Worm (Caenorhabditis elegans) whole organism, late embryonic: ENCODE results near the gene lpd-7.

Source experiments
- F13H6.1 ChIP-seq: sonication (generic microtip); optimal IDR thresholded peaks from 2 replicates; lab custom pipeline; 2016; ENCODE audit warnings: missing genetic modification characterization, missing compliant biosample characterization
- K09A11.1 ChIP-seq: sonication (generic microtip); optimal IDR thresholded peaks from 2 replicates; lab custom pipeline; 2017; ENCODE audit warnings: antibody characterized with exemption, mild to moderate bottlenecking, missing genetic modification characterization, missing compliant biosample characterization; ENCODE audit not compliant: insufficient read depth
- Y22D7AL.16 ChIP-seq: sonication (generic microtip); optimal IDR thresholded peaks from 2 replicates; lab custom pipeline; 2016; ENCODE audit warnings: missing genetic modification characterization, missing compliant biosample characterization
- ama-1 ChIP-seq: fragments of 150-350 bp; optimal IDR thresholded peaks from 2 replicates; lab custom pipeline; 2014
- ceh-19 ChIP-seq: fragments of 200-800 bp; sonication (Bioruptor generic); optimal IDR thresholded peaks from 2 replicates; lab custom pipeline; 2018; ENCODE audit warnings: mild to moderate bottlenecking, missing genetic modification characterization, missing compliant biosample characterization
- ceh-2 ChIP-seq: sonication (generic microtip); optimal IDR thresholded peaks from 2 replicates; lab custom pipeline; 2016; ENCODE audit warnings: missing genotype, missing genetic modification characterization, missing compliant biosample characterization
- ceh-22 ChIP-seq: sonication (generic microtip); optimal IDR thresholded peaks from 2 replicates; lab custom pipeline; 2017; ENCODE audit warnings: missing biosample characterization, missing genetic modification characterization
- ceh-30 ChIP-seq: fragments of 150-350 bp; optimal IDR thresholded peaks from 2 replicates; lab custom pipeline; 2014; ENCODE audit warnings: missing biosample characterization, missing genetic modification characterization
- ceh-31 ChIP-seq: sonication (generic microtip); optimal IDR thresholded peaks from 2 replicates; lab custom pipeline; 2016; ENCODE audit warnings: missing genetic modification characterization, missing compliant biosample characterization
- ceh-45 ChIP-seq: fragments of 200-800 bp; sonication (Bioruptor generic); IDR thresholded peaks from 2 replicates; pipeline ENCODE4 v1.3.6; 2022; ENCODE audit warnings: missing genetic modification reagents, missing genetic modification characterization, missing compliant biosample characterization
- ceh-48 ChIP-seq: sonication (generic microtip); optimal IDR thresholded peaks from 2 replicates; lab custom pipeline; 2016; ENCODE audit warnings: missing genetic modification characterization, inconsistent platforms, missing compliant biosample characterization
- ceh-6 ChIP-seq: fragments of 200-800 bp; sonication (Bioruptor generic); optimal IDR thresholded peaks from 2 replicates; lab custom pipeline; 2018; ENCODE audit warnings: mild to moderate bottlenecking, missing genetic modification characterization, missing compliant biosample characterization
- ceh-9 ChIP-seq: sonication (generic microtip); optimal IDR thresholded peaks from 2 replicates; lab custom pipeline; 2016; ENCODE audit warnings: mild to moderate bottlenecking, missing genetic modification characterization, inconsistent platforms, missing compliant biosample characterization
- che-1 ChIP-seq: sonication (generic microtip); optimal IDR thresholded peaks from 2 replicates; lab custom pipeline; 2016; ENCODE audit warnings: mild to moderate bottlenecking, missing genetic modification characterization, missing compliant biosample characterization
- dmd-4 ChIP-seq: sonication (generic microtip); optimal IDR thresholded peaks from 2 replicates; lab custom pipeline; 2016; ENCODE audit warnings: borderline replicate concordance, missing genetic modification characterization, missing compliant biosample characterization
- elt-2 ChIP-seq: sonication (generic microtip); optimal IDR thresholded peaks from 2 replicates; lab custom pipeline; 2016; ENCODE audit warnings: missing genetic modification reagents, missing genetic modification characterization, missing compliant biosample characterization
- ets-4 ChIP-seq: sonication (generic microtip); optimal IDR thresholded peaks from 2 replicates; lab custom pipeline; 2016; ENCODE audit warnings: missing genetic modification characterization, missing compliant biosample characterization
- eyg-1 ChIP-seq: sonication (generic microtip); optimal IDR thresholded peaks from 2 replicates; lab custom pipeline; 2016; ENCODE audit warnings: missing genotype, missing genetic modification characterization, missing compliant biosample characterization
- hlh-15 ChIP-seq: sonication (generic microtip); optimal IDR thresholded peaks from 2 replicates; lab custom pipeline; 2016; ENCODE audit warnings: missing genetic modification characterization, missing compliant biosample characterization
- hlh-30 ChIP-seq: sonication (generic microtip); optimal IDR thresholded peaks from 2 replicates; lab custom pipeline; 2017; ENCODE audit warnings: antibody characterized with exemption, missing genetic modification characterization, missing compliant biosample characterization; ENCODE audit not compliant: insufficient read depth
- hlh-6 ChIP-seq: sonication (generic microtip); optimal IDR thresholded peaks from 2 replicates; lab custom pipeline; 2016; ENCODE audit warnings: missing genotype, missing genetic modification characterization, missing compliant biosample characterization
- lin-11 ChIP-seq: fragments of 200-800 bp; sonication (Bioruptor generic); optimal IDR thresholded peaks from 2 replicates; lab custom pipeline; 2018; ENCODE audit warnings: mild to moderate bottlenecking, missing genetic modification characterization, missing compliant biosample characterization
- mec-3 ChIP-seq: sonication (generic microtip); optimal IDR thresholded peaks from 2 replicates; lab custom pipeline; 2016; ENCODE audit warnings: borderline replicate concordance, missing genetic modification characterization, missing compliant biosample characterization
- nfya-1 ChIP-seq: sonication (generic microtip); optimal IDR thresholded peaks from 2 replicates; lab custom pipeline; 2017; ENCODE audit warnings: missing genetic modification characterization, mild to moderate bottlenecking, missing compliant biosample characterization, antibody characterized with exemption, moderate library complexity
- nhr-11 ChIP-seq: fragments of 150-350 bp; optimal IDR thresholded peaks from 2 replicates; lab custom pipeline; 2014; ENCODE audit warnings: missing biosample characterization, missing genetic modification characterization
- nhr-232 ChIP-seq: sonication (generic microtip); optimal IDR thresholded peaks from 2 replicates; lab custom pipeline; 2016; ENCODE audit warnings: missing genetic modification characterization, missing compliant biosample characterization
- npax-4 ChIP-seq: sonication (generic microtip); optimal IDR thresholded peaks from 2 replicates; lab custom pipeline; 2016; ENCODE audit warnings: missing genetic modification characterization, missing compliant biosample characterization
- pat-9 ChIP-seq: fragments of 200-800 bp; sonication (Bioruptor generic); optimal IDR thresholded peaks from 2 replicates; lab custom pipeline; 2018; ENCODE audit warnings: mild to moderate bottlenecking, missing genetic modification characterization, moderate library complexity, missing compliant biosample characterization
- pqm-1 ChIP-seq: sonication (generic microtip); optimal IDR thresholded peaks from 2 replicates; lab custom pipeline; 2016; ENCODE audit warnings: missing genetic modification characterization, missing compliant biosample characterization
- pros-1 ChIP-seq: fragments of 150-350 bp; optimal IDR thresholded peaks from 2 replicates; lab custom pipeline; 2014; ENCODE audit warnings: missing biosample characterization, missing genetic modification reagents, missing genetic modification characterization
- sdc-2 ChIP-seq: sonication (generic microtip); optimal IDR thresholded peaks from 2 replicates; lab custom pipeline; 2016; ENCODE audit warnings: missing genotype, missing genetic modification characterization, missing compliant biosample characterization
- sox-2 ChIP-seq: fragments of 200-800 bp; sonication (Bioruptor generic); IDR thresholded peaks from 2 replicates; pipeline ENCODE4 v1.3.6; 2022; ENCODE audit warnings: missing genetic modification reagents, missing genetic modification characterization, missing compliant biosample characterization
- syd-9 ChIP-seq: sonication (generic microtip); optimal IDR thresholded peaks from 2 replicates; lab custom pipeline; 2016; ENCODE audit warnings: mild to moderate bottlenecking, missing genetic modification characterization, moderate library complexity, missing compliant biosample characterization
- unc-3 ChIP-seq, 2 experiments: fragments of 200-800 bp in 1 of 2; sonication (Bioruptor generic) in 1 of 2; sonication (generic microtip) in 1 of 2; conservative IDR thresholded peaks in 1 of 2; optimal IDR thresholded peaks in 1 of 2; 2 replicates each; pipeline versions ENCODE4 v1.3.6 to Lab custom; 2016 to 2022; ENCODE audit warnings: missing compliant biosample characterization in 2 of 2, missing genetic modification characterization in 2 of 2, missing genetic modification reagents in 1 of 2
- ztf-16 ChIP-seq: sonication (generic microtip); optimal IDR thresholded peaks from 2 replicates; lab custom pipeline; 2017; ENCODE audit warnings: missing genetic modification characterization, missing compliant biosample characterization

lpd-7 gene

DNA sequence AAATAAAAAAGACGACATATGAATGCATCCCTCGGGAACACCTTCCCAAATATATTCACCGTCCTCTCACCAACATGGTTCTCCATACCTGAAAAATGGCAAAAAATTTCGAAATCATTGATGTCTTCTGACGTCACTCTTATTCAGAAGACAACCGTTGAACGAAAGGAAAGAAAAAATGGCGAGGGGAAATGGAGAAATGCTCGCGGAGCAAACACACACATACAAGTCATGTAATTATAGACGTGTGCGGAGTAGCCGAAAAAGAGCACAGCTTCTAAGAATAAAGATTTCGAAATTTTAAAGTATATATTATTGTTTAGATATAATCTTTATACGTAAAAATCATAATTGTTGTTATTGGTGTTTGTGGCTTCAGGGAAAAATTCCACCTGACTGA is 6.2 kb downstream of the lpd-7 start, which contains the start of gene mfsd-6:
Gene mfsd-6 (minus strand): TSS at position 88 of the 400 bp plus-strand sequence.
- no peak for TF ChIP-seq hlh-30
- TF ChIP-seq sox-2 (GFP tag; lab: Robert Waterston, UW): no peak
- TF ChIP-seq ceh-6 (GFP tag; lab: Kevin White, UChicago): no peak
- no peak for TF ChIP-seq syd-9 (tag; lab: Kevin White, UChicago)
- no peak for TF ChIP-seq ceh-9 (tag; lab: Kevin White, UChicago)
- TF ChIP-seq eyg-1 (tag; lab: Kevin White, UChicago): no peak

DNA sequence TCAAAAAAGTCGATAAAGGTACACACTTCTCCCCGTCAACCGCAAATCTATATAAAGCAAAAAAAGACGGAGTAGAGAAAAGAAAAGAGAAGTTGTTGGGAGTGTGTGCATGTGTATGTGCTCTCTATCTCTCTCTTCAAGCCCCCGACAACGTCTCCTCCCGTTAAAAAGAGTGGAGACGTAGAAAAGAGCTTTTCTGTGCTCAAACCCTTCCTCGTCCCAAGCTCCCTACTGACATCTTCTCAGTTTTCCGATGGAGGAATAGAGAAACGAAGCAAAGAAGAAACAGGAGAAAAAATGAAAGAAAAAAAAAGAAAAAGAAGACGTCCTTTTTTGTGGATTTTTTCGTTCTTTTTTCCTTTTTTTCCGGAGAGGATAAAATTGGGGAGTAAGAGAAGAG is 7.4 kb downstream of the lpd-7 start:
- no peak for TF ChIP-seq ceh-48 (tag; lab: Kevin White, UChicago)
- TF ChIP-seq mec-3 (tag; lab: Kevin White, UChicago): no peak
- TF ChIP-seq che-1 (tag; lab: Kevin White, UChicago): no peak
- TF ChIP-seq F13H6.1 (tag; lab: Kevin White, UChicago): no peak
- TF ChIP-seq hlh-15 (tag; lab: Kevin White, UChicago): no peak
- peak; percentile 39 for TF ChIP-seq ceh-19 (GFP tag; lab: Kevin White, UChicago)
- TF ChIP-seq ceh-31: peak; percentile 47
- no peak for TF ChIP-seq hlh-6 (tag; lab: Kevin White, UChicago)
- no peak for TF ChIP-seq nhr-11 (tag; lab: Kevin White, UChicago)
- peak; percentile 27 for TF ChIP-seq nfya-1
- no peak for TF ChIP-seq lin-11
- no peak for TF ChIP-seq ztf-16 (tag; lab: Kevin White, UChicago)
- TF ChIP-seq, all 69 proteins: peak for 3

ce11 chrIII:7582885-7583284 is 9.7 kb downstream of the lpd-7 start, which contains the start of gene R13A5.10:
Gene R13A5.10, minus strand, starts transcription at chrIII:7582985.
- no peak for TF ChIP-seq pros-1
- no peak for TF ChIP-seq pat-9 (tag; lab: Kevin White, UChicago)
- no peak for TF ChIP-seq elt-2
- no peak for TF ChIP-seq ama-1 (lab: Kevin White, UChicago)
- no peak for TF ChIP-seq ceh-45
- no peak for TF ChIP-seq Y22D7AL.16 (tag; lab: Kevin White, UChicago)
- TF ChIP-seq dmd-4 (tag; lab: Kevin White, UChicago): no peak
- TF ChIP-seq ets-4: no peak
- TF ChIP-seq che-1 (tag; lab: Kevin White, UChicago): no peak
- TF ChIP-seq syd-9 (tag; lab: Kevin White, UChicago): no peak
- TF ChIP-seq sdc-2 (tag; lab: Kevin White, UChicago): no peak
- TF ChIP-seq ceh-30: no peak
- TF ChIP-seq eyg-1 (tag; lab: Kevin White, UChicago): no peak

- TF ChIP-seq eyg-1 (tag; lab: Kevin White, UChicago) (no peak), ceh-22 (tag; lab: Kevin White, UChicago) (no peak), pqm-1 (tag; lab: Kevin White, UChicago) (no peak), K09A11.1 (no peak), npax-4 (tag; lab: Kevin White, UChicago) (no peak), nhr-232 (tag; lab: Kevin White, UChicago) (no peak), ceh-2 (tag; lab: Kevin White, UChicago) (no peak), ceh-9 (tag; lab: Kevin White, UChicago) (no peak), mec-3 (tag; lab: Kevin White, UChicago) (no peak), ama-1 (lab: Kevin White, UChicago) (no peak), hlh-15 (tag; lab: Kevin White, UChicago) (no peak)
These were observed 11.0 kb downstream of the lpd-7 start, which contains the start of gene cup-5 for ce11 chrIII:7584131-7584646. Gene cup-5, plus strand, starts transcription at chrIII:7584181.

- TF ChIP-seq nhr-11 (tag; lab: Kevin White, UChicago) (no peak), unc-3 (GFP tag; conservative IDR thresholded peaks at IDR 0.05; lab: Robert Waterston, UW) (no peak), unc-3 (tag; optimal IDR thresholded peaks at IDR 0.05; lab: Kevin White, UChicago) (no peak), hlh-6 (tag; lab: Kevin White, UChicago) (no peak), sox-2 (GFP tag; lab: Robert Waterston, UW) (no peak), pqm-1 (tag; lab: Kevin White, UChicago) (no peak), ceh-22 (tag; lab: Kevin White, UChicago) (no peak), ceh-48 (tag; lab: Kevin White, UChicago) (no peak)
These were observed 15.1 kb downstream of the lpd-7 start, which contains the start of gene R13A5.15 for ce11 chrIII:7588214-7588613. Gene R13A5.15, minus strand, starts transcription at chrIII:7588314.
